Worm (Caenorhabditis elegans) whole organism, L1 larva: ENCODE data around the gene che-12.

Experiments used
- C34B4.2 ChIP-seq: sonication (generic microtip); optimal IDR thresholded peaks from 2 replicates; lab custom pipeline; 2017; ENCODE audit warnings: mild to moderate bottlenecking, missing genetic modification characterization, missing compliant biosample characterization
- Y116A8C.19 ChIP-seq: sonication (generic microtip); optimal IDR thresholded peaks from 2 replicates; lab custom pipeline; 2016; ENCODE audit warnings: missing compliant biosample characterization, missing genetic modification characterization, borderline replicate concordance
- aly-2 ChIP-seq: fragments of 150-350 bp; optimal IDR thresholded peaks from 2 replicates; lab custom pipeline; 2014; ENCODE audit warnings: missing biosample characterization, missing genetic modification characterization
- ama-1 ChIP-seq: fragments of 150-350 bp; optimal IDR thresholded peaks from 2 replicates; lab custom pipeline; 2014
- blmp-1 ChIP-seq: fragments of 150-350 bp; optimal IDR thresholded peaks from 2 replicates; lab custom pipeline; 2014; ENCODE audit warnings: missing biosample characterization, missing genetic modification characterization
- ceh-82 ChIP-seq, 3 experiments: fragments of 150-350 bp in 1 of 3; sonication (generic microtip) in 2 of 3; optimal IDR thresholded peaks; 2 replicates each; lab custom pipeline; 2014 to 2017; ENCODE audit warnings: missing biosample characterization in 3 of 3, missing genetic modification characterization in 3 of 3
- ceh-88 ChIP-seq: fragments of 200-800 bp; sonication (Bioruptor generic); IDR thresholded peaks from 2 replicates; pipeline ENCODE4 v1.3.6; 2022; ENCODE audit warnings: missing genetic modification characterization, missing compliant biosample characterization
- ces-1 ChIP-seq: fragments of 150-350 bp; optimal IDR thresholded peaks from 2 replicates; lab custom pipeline; 2014; ENCODE audit warnings: missing biosample characterization, missing genetic modification reagents, missing genetic modification characterization
- efl-1 ChIP-seq, 4 experiments: fragments of 150-350 bp; optimal IDR thresholded peaks in 3 of 4; peaks in 1 of 4; 1 replicate in 1 of 4; 2 replicates in 3 of 4; lab custom pipeline; 2014; ENCODE audit warnings: missing biosample characterization in 2 of 4, missing genetic modification characterization in 2 of 4, missing genetic modification reagents in 2 of 4
- efl-3 ChIP-seq: fragments of 200-800 bp; sonication (Bioruptor generic); optimal IDR thresholded peaks from 2 replicates; lab custom pipeline; 2018; ENCODE audit warnings: mild to moderate bottlenecking, missing genetic modification characterization, missing compliant biosample characterization
- egl-27 ChIP-seq, 2 experiments: fragments of 150-350 bp in 1 of 2; sonication (generic microtip); optimal IDR thresholded peaks; 3 replicates each; lab custom pipeline; 2017 to 2018; ENCODE audit warnings: missing biosample characterization in 2 of 2, missing genetic modification characterization in 2 of 2, missing genetic modification reagents in 2 of 2
- elt-2 ChIP-seq: sonication (generic microtip); optimal IDR thresholded peaks from 2 replicates; lab custom pipeline; 2016; ENCODE audit warnings: missing genetic modification characterization, mild to moderate bottlenecking, inconsistent platforms, missing compliant biosample characterization, missing genetic modification reagents
- fkh-10 ChIP-seq: sonication (generic microtip); optimal IDR thresholded peaks from 2 replicates; lab custom pipeline; 2017; ENCODE audit warnings: missing biosample characterization, missing genetic modification reagents, missing genetic modification characterization
- fkh-4 ChIP-seq: sonication (generic microtip); optimal IDR thresholded peaks from 2 replicates; lab custom pipeline; 2016; ENCODE audit warnings: missing compliant biosample characterization, missing genetic modification characterization, borderline replicate concordance
- fos-1 ChIP-seq: fragments of 150-350 bp; optimal IDR thresholded peaks from 2 replicates; lab custom pipeline; 2014; ENCODE audit warnings: missing biosample characterization, missing genetic modification characterization
- grh-1 ChIP-seq: fragments of 200-800 bp; sonication (Bioruptor generic); IDR thresholded peaks from 2 replicates; pipeline ENCODE4 v1.3.6; 2022; ENCODE audit warnings: missing genetic modification reagents, missing genetic modification characterization, missing compliant biosample characterization
- hlh-17 ChIP-seq: fragments of 200-800 bp; sonication (Bioruptor generic); optimal IDR thresholded peaks from 2 replicates; lab custom pipeline; 2018; ENCODE audit warnings: missing genetic modification characterization, mild to moderate bottlenecking, missing compliant biosample characterization, moderate library complexity, borderline replicate concordance
- irx-1 ChIP-seq: sonication (generic microtip); optimal IDR thresholded peaks from 2 replicates; lab custom pipeline; 2016; ENCODE audit warnings: missing genetic modification characterization, missing compliant biosample characterization
- isw-1 ChIP-seq: fragments of 200-800 bp; sonication (Bioruptor generic); IDR thresholded peaks from 2 replicates; pipeline ENCODE4 v1.3.6; 2022; ENCODE audit warnings: missing genetic modification characterization, missing compliant biosample characterization
- lin-13 ChIP-seq: fragments of 150-350 bp; optimal IDR thresholded peaks from 2 replicates; lab custom pipeline; 2014; ENCODE audit warnings: missing biosample characterization, missing genetic modification reagents, missing genetic modification characterization
- lin-14 ChIP-seq: fragments of 200-800 bp; sonication (Bioruptor generic); optimal IDR thresholded peaks from 2 replicates; lab custom pipeline; 2018; ENCODE audit warnings: mild to moderate bottlenecking, missing genetic modification characterization, moderate library complexity, missing compliant biosample characterization
- lin-15B ChIP-seq: fragments of 150-350 bp; sonication (generic microtip); optimal IDR thresholded peaks from 3 replicates; lab custom pipeline; 2014; ENCODE audit warnings: missing biosample characterization, missing genetic modification characterization
- lin-35 ChIP-seq, 2 experiments: fragments of 150-350 bp; optimal IDR thresholded peaks; 2 replicates each; lab custom pipeline; 2014; ENCODE audit warnings: missing biosample characterization in 2 of 2, missing genetic modification characterization in 2 of 2, missing genetic modification reagents in 2 of 2
- lir-3 ChIP-seq: sonication (generic microtip); optimal IDR thresholded peaks from 2 replicates; lab custom pipeline; 2016; ENCODE audit warnings: mild to moderate bottlenecking, missing genetic modification characterization, moderate library complexity, missing compliant biosample characterization; ENCODE audit not compliant: poor library complexity
- lsy-2 ChIP-seq, 2 experiments: fragments of 150-350 bp; optimal IDR thresholded peaks; 2 replicates each; lab custom pipeline; 2014; ENCODE audit warnings: missing biosample characterization in 2 of 2, missing genetic modification characterization in 2 of 2
- mab-9 ChIP-seq: fragments of 200-800 bp; sonication (Bioruptor generic); IDR thresholded peaks from 2 replicates; pipeline ENCODE4 v1.3.6; 2022; ENCODE audit warnings: missing genetic modification reagents, missing genetic modification characterization, missing compliant biosample characterization
- mef-2 ChIP-seq: fragments of 150-350 bp; optimal IDR thresholded peaks from 2 replicates; lab custom pipeline; 2014; ENCODE audit warnings: missing biosample characterization, missing genetic modification characterization
- mep-1 ChIP-seq: fragments of 150-350 bp; optimal IDR thresholded peaks from 2 replicates; lab custom pipeline; 2014; ENCODE audit warnings: missing biosample characterization, missing genetic modification characterization
- nhr-12 ChIP-seq: sonication (generic microtip); optimal IDR thresholded peaks from 2 replicates; lab custom pipeline; 2017; ENCODE audit warnings: missing biosample characterization, missing genetic modification characterization
- nhr-19 ChIP-seq: fragments of 200-800 bp; sonication (Bioruptor generic); conservative IDR thresholded peaks from 2 replicates; pipeline ENCODE4 v1.3.6; 2022; ENCODE audit warnings: missing genetic modification characterization, missing compliant biosample characterization
- nhr-237 ChIP-seq: fragments of 150-350 bp; optimal IDR thresholded peaks from 2 replicates; lab custom pipeline; 2014; ENCODE audit warnings: missing biosample characterization, missing genetic modification characterization
- nhr-28 ChIP-seq: fragments of 150-350 bp; optimal IDR thresholded peaks from 2 replicates; lab custom pipeline; 2014; ENCODE audit warnings: missing biosample characterization, missing genetic modification characterization
- nhr-47 ChIP-seq: sonication (generic microtip); optimal IDR thresholded peaks from 2 replicates; lab custom pipeline; 2016; ENCODE audit warnings: mild to moderate bottlenecking, missing genetic modification characterization, moderate library complexity, missing compliant biosample characterization
- nhr-71 ChIP-seq: sonication (generic microtip); optimal IDR thresholded peaks from 2 replicates; lab custom pipeline; 2016; ENCODE audit warnings: mild to moderate bottlenecking, missing genetic modification characterization, moderate library complexity, missing compliant biosample characterization
- nhr-76 ChIP-seq: sonication (generic microtip); optimal IDR thresholded peaks from 2 replicates; lab custom pipeline; 2017; ENCODE audit warnings: missing biosample characterization, missing genetic modification characterization
- nhr-77 ChIP-seq: fragments of 150-350 bp; optimal IDR thresholded peaks from 2 replicates; lab custom pipeline; 2014; ENCODE audit warnings: missing biosample characterization, missing genetic modification characterization
- nhr-90 ChIP-seq: sonication (generic microtip); optimal IDR thresholded peaks from 2 replicates; lab custom pipeline; 2016; ENCODE audit warnings: mild to moderate bottlenecking, missing genetic modification characterization, missing compliant biosample characterization; ENCODE audit not compliant: poor library complexity
- pax-3 ChIP-seq: fragments of 200-800 bp; sonication (Bioruptor generic); optimal IDR thresholded peaks from 2 replicates; lab custom pipeline; 2018; ENCODE audit warnings: mild to moderate bottlenecking, missing genetic modification characterization, moderate library complexity, missing compliant biosample characterization
- pqm-1 ChIP-seq: sonication (generic microtip); optimal IDR thresholded peaks from 3 replicates; lab custom pipeline; 2017; ENCODE audit warnings: missing biosample characterization, missing genetic modification characterization
- skn-1 ChIP-seq: fragments of 150-350 bp; optimal IDR thresholded peaks from 2 replicates; lab custom pipeline; 2014; ENCODE audit warnings: missing biosample characterization, missing genetic modification characterization
- snpc-4 ChIP-seq: fragments of 150-350 bp; optimal IDR thresholded peaks from 2 replicates; lab custom pipeline; 2014; ENCODE audit warnings: missing biosample characterization, missing genetic modification characterization
- snu-23 ChIP-seq: sonication (generic microtip); optimal IDR thresholded peaks from 2 replicates; lab custom pipeline; 2016; ENCODE audit warnings: missing genetic modification characterization, missing compliant biosample characterization
- sptf-1 ChIP-seq: fragments of 150-350 bp; optimal IDR thresholded peaks from 2 replicates; lab custom pipeline; 2014; ENCODE audit warnings: missing biosample characterization, missing genetic modification characterization
- sup-37 ChIP-seq: fragments of 200-800 bp; sonication (Bioruptor generic); optimal IDR thresholded peaks from 2 replicates; lab custom pipeline; 2018; ENCODE audit warnings: mild to moderate bottlenecking, missing genetic modification characterization, missing compliant biosample characterization
- tlp-1 ChIP-seq: fragments of 150-350 bp; optimal IDR thresholded peaks from 2 replicates; lab custom pipeline; 2014; ENCODE audit warnings: missing biosample characterization, missing genetic modification characterization
- unc-130 ChIP-seq: fragments of 150-350 bp; optimal IDR thresholded peaks from 2 replicates; lab custom pipeline; 2017; ENCODE audit warnings: missing biosample characterization, missing genetic modification characterization, inconsistent platforms
- unc-30 ChIP-seq: sonication (generic microtip); optimal IDR thresholded peaks from 2 replicates; lab custom pipeline; 2017; ENCODE audit warnings: missing biosample characterization, missing genetic modification characterization
- xbp-1 ChIP-seq: sonication (generic microtip); optimal IDR thresholded peaks from 2 replicates; lab custom pipeline; 2016; ENCODE audit warnings: missing genetic modification characterization, missing compliant biosample characterization
- zag-1 ChIP-seq: fragments of 150-350 bp; optimal IDR thresholded peaks from 2 replicates; lab custom pipeline; 2014; ENCODE audit warnings: missing biosample characterization, missing genetic modification characterization
- zip-4 ChIP-seq: fragments of 200-800 bp; sonication (Bioruptor generic); optimal IDR thresholded peaks from 2 replicates; lab custom pipeline; 2018; ENCODE audit warnings: mild to moderate bottlenecking, missing genetic modification characterization, moderate library complexity, missing compliant biosample characterization
- ztf-11 ChIP-seq, 2 experiments: sonication (generic microtip); optimal IDR thresholded peaks; 2 replicates each; lab custom pipeline; 2016 to 2017; ENCODE audit warnings: missing genetic modification characterization in 2 of 2, missing biosample characterization in 1 of 2, missing compliant biosample characterization in 1 of 2

che-12 gene

ce11 chrV:10355773-10356335 lies 48.7 kb upstream of the che-12 start, which contains the start of gene sluh-7 (continued):
- peak; percentile 63 for TF ChIP-seq sup-37 (GFP tag; lab: Kevin White, UChicago)
- no peak for TF ChIP-seq tlp-1
- TF ChIP-seq Y116A8C.19: peak; percentile 77
- peak; percentile 82 to 84 for TF ChIP-seq lsy-2 (tag; optimal IDR thresholded peaks at IDR 0.05; lab: Kevin White, UChicago)
- no peak for TF ChIP-seq fkh-10 (GFP tag; lab: Kevin White, UChicago)
- peak; percentile 94 to 97 for TF ChIP-seq lin-35 (GFP tag; optimal IDR thresholded peaks at IDR 0.05; lab: Kevin White, UChicago)
- TF ChIP-seq sptf-1: no peak
- TF ChIP-seq fos-1 (tag; lab: Kevin White, UChicago): peak; percentile 44
- TF ChIP-seq unc-130: peak; percentile 71
- TF ChIP-seq efl-1 (optimal IDR thresholded peaks at IDR 0.05; lab: Kevin White, UChicago): peak; percentile 80 to 95
- TF ChIP-seq efl-1 (GFP tag; optimal IDR thresholded peaks at IDR 0.05 in 1 of 2; lab: Kevin White, UChicago): peak; percentile 95 to 99
- TF ChIP-seq nhr-76 (tag; lab: Kevin White, UChicago): no peak
- TF ChIP-seq pqm-1: no peak
- peak; percentile 11 for TF ChIP-seq efl-3
- peak; percentile 73 for TF ChIP-seq skn-1
- TF ChIP-seq blmp-1 (tag; lab: Kevin White, UChicago): peak; percentile 77
- no peak for TF ChIP-seq ama-1 (lab: Kevin White, UChicago)
- TF ChIP-seq nhr-28 (tag; lab: Kevin White, UChicago): no peak
- peak; percentile 26 for TF ChIP-seq snpc-4
- TF ChIP-seq nhr-237 (tag; lab: Kevin White, UChicago): peak; percentile 41
- TF ChIP-seq pax-3 (tag; lab: Kevin White, UChicago): peak; percentile 84
- peak; percentile 24 for TF ChIP-seq aly-2
- TF ChIP-seq nhr-77 (tag; lab: Kevin White, UChicago): peak; percentile 38
- no peak for TF ChIP-seq hlh-17 (GFP tag; lab: Kevin White, UChicago)
- TF ChIP-seq ztf-11 (tag; optimal IDR thresholded peaks at IDR 0.05; lab: Kevin White, UChicago): peak in 1 of 2 experiments; percentile 96
- TF ChIP-seq ces-1 (GFP tag; lab: Kevin White, UChicago): no peak
- no peak for TF ChIP-seq zag-1 (tag; lab: Kevin White, UChicago)
- peak; percentile 93 for TF ChIP-seq mep-1 (tag; lab: Kevin White, UChicago)
- TF ChIP-seq nhr-71: peak; percentile 94
- peak; percentile 79 for TF ChIP-seq lin-15B (tag; lab: Kevin White, UChicago)
- TF ChIP-seq egl-27 (tag; optimal IDR thresholded peaks at IDR 0.05; lab: Kevin White, UChicago): no peak
- TF ChIP-seq C34B4.2 (tag; lab: Kevin White, UChicago): no peak
- peak; percentile 93 for TF ChIP-seq nhr-47 (tag; lab: Kevin White, UChicago)
- peak; percentile 89 for TF ChIP-seq xbp-1
- TF ChIP-seq snu-23 (GFP tag; lab: Kevin White, UChicago): peak; percentile 87
- TF ChIP-seq irx-1 (tag; lab: Kevin White, UChicago): peak; percentile 95
- no peak for TF ChIP-seq nhr-12

ce11 chrV:10352928-10353427 lies 45.8 kb upstream of the che-12 start, which contains the start of gene nol-56:
nol-56 (minus strand) TSS chrV:10352978.
- peak; percentile 92 for TF ChIP-seq nhr-47 (tag; lab: Kevin White, UChicago)
- peak; percentile 37 for TF ChIP-seq nhr-77 (tag; lab: Kevin White, UChicago)
- peak; percentile 81 for TF ChIP-seq lin-13 (GFP tag; lab: Kevin White, UChicago)
- TF ChIP-seq ceh-82 (tag; optimal IDR thresholded peaks at IDR 0.05; lab: Kevin White, UChicago): peak; percentile 72 to 82 (median 73)
- peak; percentile 70 for TF ChIP-seq grh-1
- TF ChIP-seq isw-1 (GFP tag; lab: Robert Waterston, UW): peak; percentile 82
- TF ChIP-seq mep-1 (tag; lab: Kevin White, UChicago): peak; percentile 97
- peak; percentile 87 for TF ChIP-seq lin-14 (GFP tag; lab: Kevin White, UChicago)
- TF ChIP-seq unc-30: no peak
- peak; percentile 90 for TF ChIP-seq nhr-90 (tag; lab: Kevin White, UChicago)
- peak; percentile 88 for TF ChIP-seq lir-3
- peak; percentile 87 to 93 for TF ChIP-seq lsy-2 (tag; optimal IDR thresholded peaks at IDR 0.05; lab: Kevin White, UChicago)
- no peak; the same call in 1 of the 2 replicates for TF ChIP-seq ceh-88 (GFP tag; lab: Robert Waterston, UW)
- peak; percentile 47 for TF ChIP-seq zip-4
- TF ChIP-seq nhr-19 (GFP tag; lab: Robert Waterston, UW): peak; percentile 84
- TF ChIP-seq sptf-1: no peak
- peak; percentile 62 for TF ChIP-seq mab-9 (GFP tag; lab: Robert Waterston, UW)
- TF ChIP-seq snpc-4: peak; percentile 69
- peak; percentile 44 for TF ChIP-seq fos-1 (tag; lab: Kevin White, UChicago)
- TF ChIP-seq elt-2: peak; percentile 58
- peak; percentile 43 for TF ChIP-seq fkh-4 (tag; lab: Kevin White, UChicago)
- TF ChIP-seq sup-37 (GFP tag; lab: Kevin White, UChicago): no peak
- TF ChIP-seq blmp-1 (tag; lab: Kevin White, UChicago): peak; percentile 85
- no peak for TF ChIP-seq mef-2 (tag; lab: Kevin White, UChicago)
